Worm (Caenorhabditis elegans) whole organism, midembryonic: ENCODE data around the gene K05B2.4.

Experiments
- flt-1 ChIP-seq: fragments of 200-800 bp; sonication (Bioruptor generic); IDR thresholded peaks from 2 replicates; pipeline ENCODE4 v1.3.6; 2022; ENCODE audit warnings: missing genetic modification characterization, missing compliant biosample characterization
- klf-2 ChIP-seq: fragments of 200-800 bp; sonication (Bioruptor generic); conservative IDR thresholded peaks from 2 replicates; pipeline ENCODE4 v1.3.6; 2022; ENCODE audit warnings: missing genetic modification reagents, missing genetic modification characterization, missing compliant biosample characterization
- med-1 ChIP-seq: sonication (generic microtip); optimal IDR thresholded peaks from 2 replicates; lab custom pipeline; 2017; ENCODE audit warnings: missing genetic modification characterization, mild to moderate bottlenecking, missing compliant biosample characterization, antibody characterized with exemption, missing genetic modification reagents; ENCODE audit not compliant: insufficient read depth
- ref-1 ChIP-seq: fragments of 200-800 bp; sonication (Bioruptor generic); conservative IDR thresholded peaks from 2 replicates; pipeline ENCODE4 v1.3.6; 2022; ENCODE audit warnings: missing genetic modification reagents, missing genetic modification characterization, missing compliant biosample characterization
- tab-1 ChIP-seq: fragments of 200-800 bp; sonication (Bioruptor generic); IDR thresholded peaks from 2 replicates; pipeline ENCODE4 v1.3.6; 2022; ENCODE audit warnings: missing genetic modification characterization, missing compliant biosample characterization
- ztf-29 ChIP-seq: fragments of 200-800 bp; sonication (Bioruptor generic); IDR thresholded peaks from 2 replicates; pipeline ENCODE4 v1.3.6; 2022; ENCODE audit warnings: missing genetic modification reagents, missing genetic modification characterization, missing compliant biosample characterization

DNA sequence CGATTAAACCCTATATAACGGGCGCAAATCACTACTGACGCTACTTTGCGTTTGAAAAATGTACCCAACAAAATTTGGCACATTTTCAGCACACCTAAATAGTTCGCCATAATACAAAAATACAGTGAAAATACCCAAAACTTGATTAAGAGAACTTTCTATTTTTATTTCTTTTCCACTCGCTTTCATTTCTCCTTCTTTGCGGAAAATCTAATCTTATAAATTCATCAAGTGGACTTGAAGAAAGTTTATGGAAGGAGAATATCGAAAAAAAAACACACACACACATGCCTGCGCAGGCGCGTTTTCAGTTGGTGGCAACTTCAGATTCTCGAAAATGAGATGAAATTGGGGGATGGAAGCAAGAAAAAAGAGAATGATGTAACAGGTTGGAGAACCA, 45.5 kb downstream of the K05B2.4 start:
- TF ChIP-seq tab-1 (GFP tag; lab: Robert Waterston, UW) (no peak), ref-1 (GFP tag; lab: Robert Waterston, UW) (no peak), klf-2 (GFP tag; lab: Robert Waterston, UW) (no peak), flt-1 (no peak), med-1 (no peak), ztf-29 (no peak)
